Fruit fly (Drosophila melanogaster) whole organism, prepupa: ENCODE results near the gene CG4619.
A peak's percentile ranks its signal among the peaks of the same experiment; 100 is the strongest.

ENCODE experiments used
- Blimp-1 ChIP-seq: fragments of 200-800 bp; sonication (Bioruptor generic); optimal IDR thresholded peaks from 3 replicates; lab custom pipeline; 2017; ENCODE audit warnings: missing biosample characterization, missing genetic modification characterization, mild to moderate bottlenecking, moderate library complexity, missing genetic modification reagents
- CG10669 ChIP-seq: fragments of 200-800 bp; sonication (Bioruptor generic); optimal IDR thresholded peaks from 3 replicates; lab custom pipeline; 2018; ENCODE audit warnings: missing biosample characterization, mild to moderate bottlenecking, missing genetic modification characterization, moderate library complexity
- CG11294 ChIP-seq: fragments of 200-800 bp; sonication (Bioruptor generic); IDR thresholded peaks from 2 replicates; pipeline ENCODE4 v1.3.6; 2022; ENCODE audit warnings: missing biosample characterization, missing genetic modification characterization
- CG11902 ChIP-seq: fragments of 200-800 bp; sonication (Bioruptor generic); optimal IDR thresholded peaks from 3 replicates; lab custom pipeline; 2016; ENCODE audit warnings: missing biosample characterization, missing genetic modification characterization
- CG15336 ChIP-seq: fragments of 200-800 bp; sonication (Bioruptor generic); IDR thresholded peaks from 2 replicates; pipeline ENCODE4 v1.3.6; 2022; ENCODE audit warnings: missing biosample characterization, missing genetic modification characterization
- CG1621 ChIP-seq: fragments of 200-800 bp; sonication (Bioruptor generic); optimal IDR thresholded peaks from 3 replicates; lab custom pipeline; 2018; ENCODE audit warnings: missing biosample characterization, mild to moderate bottlenecking, missing genetic modification characterization
- CG3032 ChIP-seq: fragments of 200-800 bp; optimal IDR thresholded peaks from 2 replicates; lab custom pipeline; 2019; ENCODE audit warnings: missing biosample characterization, mild to moderate bottlenecking, missing genetic modification characterization, moderate library complexity
- CG31627 ChIP-seq: fragments of 200-800 bp; sonication (Bioruptor generic); optimal IDR thresholded peaks from 3 replicates; lab custom pipeline; 2016; ENCODE audit warnings: missing biosample characterization, missing genetic modification characterization
- CG32006 ChIP-seq: fragments of 200-800 bp; sonication (Bioruptor generic); optimal IDR thresholded peaks from 3 replicates; lab custom pipeline; 2017; ENCODE audit warnings: missing biosample characterization, mild to moderate bottlenecking, missing genetic modification characterization
- CG34406 ChIP-seq: fragments of 200-800 bp; sonication (Bioruptor generic); optimal IDR thresholded peaks from 3 replicates; lab custom pipeline; 2016; ENCODE audit warnings: missing biosample characterization, missing genetic modification characterization
- CG4318 ChIP-seq: fragments of 200-800 bp; sonication (Bioruptor generic); optimal IDR thresholded peaks from 3 replicates; lab custom pipeline; 2017; ENCODE audit warnings: missing biosample characterization, mild to moderate bottlenecking, missing genetic modification characterization
- CG6276 ChIP-seq: fragments of 200-800 bp; sonication (Bioruptor generic); optimal IDR thresholded peaks from 2 replicates; lab custom pipeline; 2017; ENCODE audit warnings: missing biosample characterization, mild to moderate bottlenecking, missing genetic modification characterization
- CG6792 ChIP-seq: fragments of 200-800 bp; sonication (Bioruptor generic); optimal IDR thresholded peaks from 3 replicates; lab custom pipeline; 2016; ENCODE audit warnings: missing biosample characterization, missing genetic modification characterization
- CG6808 ChIP-seq: fragments of 200-800 bp; sonication (Bioruptor generic); optimal IDR thresholded peaks from 3 replicates; lab custom pipeline; 2017; ENCODE audit warnings: missing biosample characterization, missing genetic modification characterization, mild to moderate bottlenecking, moderate library complexity, missing genetic modification reagents
- CG7368 ChIP-seq: fragments of 200-800 bp; sonication (Bioruptor generic); optimal IDR thresholded peaks from 3 replicates; lab custom pipeline; 2016; ENCODE audit warnings: missing biosample characterization, missing genetic modification characterization
- CG8632 ChIP-seq: fragments of 200-800 bp; sonication (Bioruptor generic); optimal IDR thresholded peaks from 3 replicates; lab custom pipeline; 2016; ENCODE audit warnings: missing biosample characterization, missing genetic modification characterization
- CG9139 ChIP-seq: fragments of 200-800 bp; sonication (Bioruptor generic); optimal IDR thresholded peaks from 3 replicates; lab custom pipeline; 2017; ENCODE audit warnings: missing biosample characterization, mild to moderate bottlenecking, missing genetic modification characterization
- Eip75B ChIP-seq: fragments of 200-800 bp; sonication (Bioruptor generic); optimal IDR thresholded peaks from 3 replicates; lab custom pipeline; 2016; ENCODE audit warnings: missing biosample characterization, missing genetic modification characterization
- Eip78C ChIP-seq: fragments of 200-800 bp; sonication (Bioruptor generic); peaks from one replicate; lab custom pipeline; 2016; ENCODE audit warnings: missing biosample characterization, missing genetic modification characterization
- Eip93F ChIP-seq: fragments of 200-800 bp; sonication (Bioruptor generic); optimal IDR thresholded peaks from 2 replicates; lab custom pipeline; 2016; ENCODE audit warnings: missing biosample characterization, mild to moderate bottlenecking, missing genetic modification characterization
- Ets21C ChIP-seq: fragments of 200-800 bp; sonication (Bioruptor generic); optimal IDR thresholded peaks from 3 replicates; lab custom pipeline; 2016; ENCODE audit warnings: missing biosample characterization, missing genetic modification characterization
- Gug ChIP-seq: fragments of 200-800 bp; sonication (Bioruptor generic); IDR thresholded peaks from 2 replicates; pipeline ENCODE4 v1.3.6; 2022; ENCODE audit warnings: missing biosample characterization, missing genetic modification characterization
- Hr38 ChIP-seq: sonication (Bioruptor generic); optimal IDR thresholded peaks from 2 replicates; lab custom pipeline; 2016; ENCODE audit warnings: missing biosample characterization, missing genetic modification characterization
- Hr39 ChIP-seq: fragments of 200-800 bp; sonication (Bioruptor generic); optimal IDR thresholded peaks from 2 replicates; lab custom pipeline; 2016; ENCODE audit warnings: missing biosample characterization, missing genetic modification characterization
- Met ChIP-seq: fragments of 200-800 bp; sonication (Bioruptor generic); optimal IDR thresholded peaks from 3 replicates; lab custom pipeline; 2016; ENCODE audit warnings: missing biosample characterization, missing genetic modification characterization
- OdsH ChIP-seq: fragments of 200-800 bp; sonication (Bioruptor generic); optimal IDR thresholded peaks from 3 replicates; lab custom pipeline; 2016; ENCODE audit warnings: missing biosample characterization, missing genetic modification characterization
- Sox14 ChIP-seq: fragments of 200-800 bp; sonication (Bioruptor generic); optimal IDR thresholded peaks from 3 replicates; lab custom pipeline; 2016; ENCODE audit warnings: missing biosample characterization, missing genetic modification characterization
- Sox15 ChIP-seq: fragments of 200-800 bp; sonication (Bioruptor generic); optimal IDR thresholded peaks from 3 replicates; lab custom pipeline; 2016; ENCODE audit warnings: missing biosample characterization, missing genetic modification characterization
- achi ChIP-seq: fragments of 200-800 bp; sonication (Bioruptor generic); optimal IDR thresholded peaks from 3 replicates; lab custom pipeline; 2016; ENCODE audit warnings: missing biosample characterization, missing genetic modification characterization
- dsx ChIP-seq: fragments of 200-800 bp; optimal IDR thresholded peaks from 3 replicates; lab custom pipeline; 2019; ENCODE audit warnings: missing biosample characterization, mild to moderate bottlenecking, missing genetic modification characterization, moderate library complexity; ENCODE audit not compliant: poor library complexity, severe bottlenecking
- esn ChIP-seq: fragments of 200-800 bp; sonication (Bioruptor generic); optimal IDR thresholded peaks from 2 replicates; lab custom pipeline; 2016; ENCODE audit warnings: missing biosample characterization, mild to moderate bottlenecking, missing genetic modification characterization, moderate library complexity
- fd59A ChIP-seq: fragments of 200-800 bp; sonication (Bioruptor generic); optimal IDR thresholded peaks from 2 replicates; lab custom pipeline; 2017; ENCODE audit warnings: missing biosample characterization, mild to moderate bottlenecking, missing genetic modification characterization, missing genetic modification reagents
- fd85E ChIP-seq: fragments of 200-800 bp; sonication (Bioruptor generic); optimal IDR thresholded peaks from 3 replicates; lab custom pipeline; 2016; ENCODE audit warnings: missing biosample characterization, missing genetic modification characterization
- fkh ChIP-seq: fragments of 200-800 bp; sonication (Bioruptor generic); optimal IDR thresholded peaks from 3 replicates; lab custom pipeline; 2017; ENCODE audit warnings: missing biosample characterization, mild to moderate bottlenecking, missing genetic modification characterization, moderate library complexity
- lz ChIP-seq: fragments of 200-800 bp; sonication (Bioruptor generic); optimal IDR thresholded peaks from 3 replicates; lab custom pipeline; 2016; ENCODE audit warnings: missing biosample characterization, missing genetic modification characterization
- net ChIP-seq: fragments of 200-800 bp; sonication (Bioruptor generic); optimal IDR thresholded peaks from 3 replicates; lab custom pipeline; 2016; ENCODE audit warnings: missing biosample characterization, missing genetic modification characterization
- pdm3 ChIP-seq: fragments of 200-800 bp; sonication (Bioruptor generic); optimal IDR thresholded peaks from 3 replicates; lab custom pipeline; 2016; ENCODE audit warnings: missing biosample characterization, missing genetic modification characterization
- salr ChIP-seq, 2 experiments: fragments of 200-800 bp; sonication (Bioruptor generic); optimal IDR thresholded peaks; 3 replicates each; lab custom pipeline; 2016 to 2018; ENCODE audit warnings: missing biosample characterization in 2 of 2, missing genetic modification characterization in 2 of 2, mild to moderate bottlenecking in 1 of 2
- svp ChIP-seq: fragments of 200-800 bp; sonication (Bioruptor generic); peaks from one replicate; lab custom pipeline; 2016; ENCODE audit warnings: missing biosample characterization, missing genetic modification characterization
- topi ChIP-seq: fragments of 200-800 bp; sonication (Bioruptor generic); optimal IDR thresholded peaks from 3 replicates; lab custom pipeline; 2016; ENCODE audit warnings: missing biosample characterization, missing genetic modification characterization
- vri ChIP-seq: fragments of 200-800 bp; sonication (Bioruptor generic); optimal IDR thresholded peaks from 3 replicates; lab custom pipeline; 2016; ENCODE audit warnings: missing biosample characterization, mild to moderate bottlenecking, missing genetic modification characterization

Gene CG4619

DNA sequence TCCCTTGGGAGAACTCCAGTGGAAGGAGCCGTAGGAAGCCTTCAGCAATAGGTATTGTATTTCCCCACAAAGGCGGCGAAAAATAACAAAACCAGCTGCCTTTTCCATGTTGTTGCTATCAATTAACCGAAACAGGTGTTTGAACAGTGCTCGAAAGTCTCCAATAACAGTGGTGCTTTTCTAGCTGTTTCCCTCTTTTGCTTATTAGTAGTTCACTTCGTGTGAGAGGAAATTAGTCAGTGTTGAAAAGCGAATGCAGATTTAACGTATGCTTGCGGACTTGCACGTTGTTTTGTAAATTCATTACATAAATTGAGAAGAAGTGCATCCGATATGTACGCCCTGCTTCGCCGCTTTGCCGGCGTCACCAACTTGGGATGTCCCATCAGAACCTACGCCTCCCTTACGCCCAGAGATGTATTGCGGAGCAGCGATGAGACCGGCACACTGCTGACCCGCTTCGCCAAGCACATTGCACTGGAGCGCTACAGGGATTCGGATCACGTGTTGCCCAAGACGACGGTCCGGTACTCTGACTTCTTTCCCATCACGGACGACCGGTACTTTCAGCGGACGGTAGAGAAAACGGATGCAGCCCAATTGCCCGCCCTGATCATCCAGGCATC is at the start of gene CG4619, which contains the start of gene Datp (continued):
- no peak for TF ChIP-seq fd85E (GFP tag; lab: Kevin White, UChicago)
- peak; percentile 35 for TF ChIP-seq CG31627 (GFP tag; lab: Kevin White, UChicago)
- TF ChIP-seq CG15336 (GFP tag; lab: Robert Waterston, UW): no peak
- TF ChIP-seq Ets21C: no peak
- TF ChIP-seq CG34406 (GFP tag; lab: Kevin White, UChicago): no peak
- TF ChIP-seq svp (GFP tag; lab: Kevin White, UChicago): no peak
- TF ChIP-seq Eip78C: peak; percentile 74
- peak; percentile 18 for TF ChIP-seq CG7368 (GFP tag; lab: Kevin White, UChicago)
- TF ChIP-seq achi: no peak

DNA sequence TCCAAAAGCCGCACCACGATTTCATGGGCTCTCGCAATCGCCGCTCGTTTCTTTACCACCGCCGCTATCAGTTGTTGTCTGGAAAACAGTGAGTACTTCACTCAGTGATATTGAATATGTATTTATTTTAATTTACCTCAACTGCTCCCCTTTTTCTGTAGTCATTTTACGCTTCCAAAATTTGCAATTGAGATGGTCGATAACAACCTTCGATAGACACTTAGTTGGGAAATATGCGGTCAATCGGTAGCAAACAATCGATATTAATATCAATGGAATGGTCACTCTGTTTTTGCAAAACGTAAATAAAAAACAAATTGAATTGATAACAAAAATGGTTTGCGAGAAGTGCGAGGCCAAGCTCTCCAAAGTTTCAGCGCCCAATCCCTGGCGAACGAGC is 48.1 kb upstream of the CG4619 start, which contains the start of the genes CG34183 and CG4537:
TSS of gene CG34183 (minus strand) at position 197 of the 400 bp plus-strand sequence.
TSS of gene CG4537 (plus strand) at position 310 of the 400 bp plus-strand sequence.
- TF ChIP-seq esn (GFP tag; lab: Kevin White, UChicago): peak; percentile 27
- TF ChIP-seq Blimp-1 (GFP tag; lab: Kevin White, UChicago): no peak
- peak; percentile 57 for TF ChIP-seq fkh (GFP tag; lab: Kevin White, UChicago)

- no peak for TF ChIP-seq Eip78C
- no peak for TF ChIP-seq Gug (GFP tag; lab: Robert Waterston, UW)
- TF ChIP-seq fkh (GFP tag; lab: Kevin White, UChicago): peak; percentile 49
- TF ChIP-seq CG6808 (GFP tag; lab: Kevin White, UChicago): no peak
- TF ChIP-seq CG32006 (GFP tag; lab: Kevin White, UChicago): no peak
- no peak for TF ChIP-seq Hr38 (GFP tag; lab: Kevin White, UChicago)
- no peak for TF ChIP-seq salr (GFP tag; optimal IDR thresholded peaks at IDR 0.05; lab: Kevin White, UChicago)
- no peak for TF ChIP-seq Eip93F (GFP tag; lab: Kevin White, UChicago)
- no peak for TF ChIP-seq CG9139
These were observed 45.5 kb upstream of the CG4619 start, which contains the start of gene mtDNA-helicase for dm6 chr2L:9893183-9893582. Gene mtDNA-helicase (minus strand): TSS chr2L:9893446.

dm6 chr2L:9894193-9894592 is 44.5 kb upstream of the CG4619 start:
- no peak for TF ChIP-seq dsx
- TF ChIP-seq svp (GFP tag; lab: Kevin White, UChicago): no peak
- no peak for TF ChIP-seq vri (GFP tag; lab: Kevin White, UChicago)
- TF ChIP-seq OdsH: no peak
- TF ChIP-seq CG10669 (GFP tag; lab: Kevin White, UChicago): no peak
- TF ChIP-seq CG8632: no peak
- TF ChIP-seq CG11902: no peak
- no peak for TF ChIP-seq pdm3 (GFP tag; lab: Kevin White, UChicago)
- TF ChIP-seq net (GFP tag; lab: Kevin White, UChicago): no peak
- no peak for TF ChIP-seq CG11294
- TF ChIP-seq CG15336 (GFP tag; lab: Robert Waterston, UW): no peak
- TF ChIP-seq CG1621 (tag; lab: Kevin White, UChicago): no peak
- TF ChIP-seq, all 60 proteins: peak for 0

DNA sequence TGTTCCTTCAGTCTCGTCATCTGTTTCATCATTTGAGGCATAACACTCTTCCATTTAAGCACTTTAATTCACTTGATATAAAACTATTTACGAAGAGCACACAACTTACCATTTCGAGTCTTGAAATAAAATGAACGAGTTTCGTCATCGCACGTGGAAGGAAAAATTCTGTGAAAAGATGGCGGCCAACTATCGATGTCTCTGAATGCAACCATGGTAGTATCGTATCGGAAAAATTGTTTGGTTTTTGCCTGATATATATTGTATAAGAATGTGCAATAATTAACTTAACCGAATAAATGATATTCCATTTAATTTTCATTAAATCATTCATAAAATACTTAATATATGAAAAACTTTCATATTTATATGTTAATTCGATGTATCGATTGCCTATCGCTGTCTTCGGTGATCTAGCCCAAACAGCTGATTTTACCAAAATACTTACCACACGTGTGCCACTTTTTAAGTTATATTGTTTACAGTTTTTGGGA is 43.7 kb upstream of the CG4619 start, which contains the start of gene Bka:
TSS of gene Bka (plus strand) at position 417 of the 494 bp plus-strand sequence.
- no peak for TF ChIP-seq CG32006 (GFP tag; lab: Kevin White, UChicago)
- TF ChIP-seq lz (GFP tag; lab: Kevin White, UChicago): peak; percentile 38
- TF ChIP-seq CG3032 (tag; lab: Kevin White, UChicago): peak; percentile 39
- peak; percentile 24 for TF ChIP-seq Sox14 (GFP tag; lab: Kevin White, UChicago)
- TF ChIP-seq Hr38 (GFP tag; lab: Kevin White, UChicago): no peak
- peak; percentile 1 for TF ChIP-seq Ets21C
- TF ChIP-seq Eip93F (GFP tag; lab: Kevin White, UChicago): peak; percentile 23
- TF ChIP-seq CG15336 (GFP tag; lab: Robert Waterston, UW): peak; percentile 11; the same call in 1 of the 2 replicates
- TF ChIP-seq CG34406 (GFP tag; lab: Kevin White, UChicago): peak; percentile 56
- peak; percentile 38 for TF ChIP-seq Eip75B (GFP tag; lab: Kevin White, UChicago)
- TF ChIP-seq Sox15 (GFP tag; lab: Kevin White, UChicago): no peak
- peak; percentile 57 for TF ChIP-seq Met
- peak; percentile 65 for TF ChIP-seq esn (GFP tag; lab: Kevin White, UChicago)
- no peak for TF ChIP-seq OdsH
- TF ChIP-seq Hr39 (GFP tag; lab: Kevin White, UChicago): no peak
- no peak for TF ChIP-seq CG11902
- TF ChIP-seq fd59A (GFP tag; lab: Kevin White, UChicago): no peak
- TF ChIP-seq CG6792 (GFP tag; lab: Kevin White, UChicago): no peak
- peak; percentile 17 for TF ChIP-seq CG10669 (GFP tag; lab: Kevin White, UChicago)
- TF ChIP-seq CG4318 (GFP tag; lab: Kevin White, UChicago): no peak
- TF ChIP-seq topi (GFP tag; lab: Kevin White, UChicago): peak; percentile 56
- TF ChIP-seq vri (GFP tag; lab: Kevin White, UChicago): peak; percentile 74
- no peak for TF ChIP-seq Gug (GFP tag; lab: Robert Waterston, UW)
- TF ChIP-seq CG6276 (GFP tag; lab: Kevin White, UChicago): no peak
- TF ChIP-seq salr (GFP tag; optimal IDR thresholded peaks at IDR 0.05; lab: Kevin White, UChicago): no peak
- TF ChIP-seq Blimp-1 (GFP tag; lab: Kevin White, UChicago): peak; percentile 15
